Fruit fly (Drosophila melanogaster) Kc167 (cell line): ENCODE results near the gene CG45045.

Source experiments
- Myc ChIP-seq: fragments of >200 bp; optimal IDR thresholded peaks from 2 replicates; lab custom pipeline; 2017; ENCODE audit warnings: missing external identifiers
- Sin3A ChIP-seq: fragments of >200 bp; optimal IDR thresholded peaks from 2 replicates; lab custom pipeline; 2018; ENCODE audit warnings: missing external identifiers
- h ChIP-seq: fragments of >200 bp; optimal IDR thresholded peaks from 3 replicates; lab custom pipeline; 2018; ENCODE audit warnings: missing external identifiers
- psq ChIP-seq: fragments of >200 bp; optimal IDR thresholded peaks from 2 replicates; lab custom pipeline; 2017; ENCODE audit warnings: missing external identifiers
- ttk ChIP-seq: sonication (Bioruptor generic); optimal IDR thresholded peaks from 2 replicates; lab custom pipeline; 2017; ENCODE audit warnings: missing external identifiers

DNA sequence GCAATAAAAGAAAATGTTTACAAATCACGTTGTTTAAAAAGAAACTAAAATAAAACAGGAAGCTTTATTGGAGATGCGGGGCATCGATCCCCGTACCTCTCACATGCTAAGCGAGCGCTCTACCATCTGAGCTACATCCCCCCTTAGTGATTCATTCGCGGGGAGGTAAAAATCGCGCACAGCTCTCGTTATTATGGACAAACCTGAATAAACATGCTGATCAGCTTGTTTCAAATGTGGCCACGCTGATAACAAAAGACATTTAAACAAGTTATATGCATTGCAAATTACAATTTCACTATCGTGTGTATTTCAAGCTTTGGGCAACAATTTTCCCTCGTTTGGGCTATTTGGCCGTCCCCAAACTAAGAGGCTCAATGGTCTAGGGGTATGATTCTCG, 22.1 kb upstream of the CG45045 start:
- TF ChIP-seq psq (lab: Kevin White, UChicago) = no peak
- TF ChIP-seq Myc (lab: Kevin White, UChicago) = no peak
- TF ChIP-seq h = no peak
- TF ChIP-seq ttk = no peak
- no peak for TF ChIP-seq Sin3A (lab: Kevin White, UChicago)
